Worm (Caenorhabditis elegans) whole organism, L4 larva: ENCODE measurements around the gene Y73B3B.1.
"Not testable (repeated sequence)": the region's sequence is repeated elsewhere in the genome, so short reads cannot be mapped to it uniquely, and the experiment has no call there.

ENCODE experiments used
- ceh-82 ChIP-seq: sonication (generic microtip); optimal IDR thresholded peaks from 2 replicates; lab custom pipeline; 2017; ENCODE audit warnings: missing biosample characterization, missing genetic modification characterization
- dmd-9 ChIP-seq: fragments of 200-800 bp; sonication (Bioruptor generic); IDR thresholded peaks from 2 replicates; pipeline ENCODE4 v1.3.6; 2022; ENCODE audit warnings: missing genetic modification reagents, missing genetic modification characterization, missing compliant biosample characterization
- egl-27 ChIP-seq: sonication (generic microtip); optimal IDR thresholded peaks from 3 replicates; lab custom pipeline; 2017; ENCODE audit warnings: missing biosample characterization, missing genetic modification reagents, missing genetic modification characterization
- lsy-2 ChIP-seq, 2 experiments: fragments of 150-350 bp in 1 of 2; sonication (generic microtip) in 1 of 2; optimal IDR thresholded peaks; 2 replicates each; lab custom pipeline; 2014 to 2017; ENCODE audit warnings: missing biosample characterization in 2 of 2, missing genetic modification characterization in 2 of 2
- skn-1 ChIP-seq: fragments of 150-350 bp; optimal IDR thresholded peaks from 2 replicates; lab custom pipeline; 2014; ENCODE audit warnings: missing biosample characterization, missing genetic modification characterization
- unc-62 ChIP-seq, 3 experiments: fragments of 150-350 bp in 1 of 3; sonication (generic microtip); optimal IDR thresholded peaks in 2 of 3; peaks in 1 of 3; 1 replicate in 1 of 3; 2 replicates in 2 of 3; lab custom pipeline; 2014 to 2017; ENCODE audit warnings: missing biosample characterization in 3 of 3, missing genetic modification characterization in 3 of 3, missing genetic modification reagents in 3 of 3, missing genotype in 1 of 3
- zag-1 ChIP-seq: fragments of 150-350 bp; optimal IDR thresholded peaks from 2 replicates; lab custom pipeline; 2014; ENCODE audit warnings: missing biosample characterization, missing genetic modification characterization
- zfp-3 ChIP-seq: fragments of 200-800 bp; sonication (Bioruptor generic); conservative IDR thresholded peaks from 2 replicates; pipeline ENCODE4 v1.3.6; 2022; ENCODE audit warnings: missing genetic modification reagents, missing genetic modification characterization, missing compliant biosample characterization
- ztf-11 ChIP-seq: fragments of 150-350 bp; optimal IDR thresholded peaks from 2 replicates; lab custom pipeline; 2014; ENCODE audit warnings: missing biosample characterization, missing genetic modification characterization

ce11 chrX:229374-229773 lies 18.3 kb upstream of the Y73B3B.1 start, which contains the start of gene AC8.3:
- not testable (repeated sequence) for TF ChIP-seq skn-1 (tag; lab: Kevin White, UChicago); lsy-2 (tag; optimal IDR thresholded peaks at IDR 0.05; lab: Kevin White, UChicago); ceh-82 (tag; lab: Kevin White, UChicago); ztf-11; unc-62 (GFP tag; optimal IDR thresholded peaks at IDR 0.05 in 1 of 2; lab: Kevin White, UChicago); unc-62 (tag; optimal IDR thresholded peaks at IDR 0.05; lab: Kevin White, UChicago); egl-27 (tag; lab: Kevin White, UChicago); zag-1 (tag; lab: Kevin White, UChicago); dmd-9 (GFP tag; lab: Robert Waterston, UW); zfp-3
